Fruit fly (Drosophila melanogaster): ENCODE data around the gene CG14285.

The CG14285 gene

DNA sequence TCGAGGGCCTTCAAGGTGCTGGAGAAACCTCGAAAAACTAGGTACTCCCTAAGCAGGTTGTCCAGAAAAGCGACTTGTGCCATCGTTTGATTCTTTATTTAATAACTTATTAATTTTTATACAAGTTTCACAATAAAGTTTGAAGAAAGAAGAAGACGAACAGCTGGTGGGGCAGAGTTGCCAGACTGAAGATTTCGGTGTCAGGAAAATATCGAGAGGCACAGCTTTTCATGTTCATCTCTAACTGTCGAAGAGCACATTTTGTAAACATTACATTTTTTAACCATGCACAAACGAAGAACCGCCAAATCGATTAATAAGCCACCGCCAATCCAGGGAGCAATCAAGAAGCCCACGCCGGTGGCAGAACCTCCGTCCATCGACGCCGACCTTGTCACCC lies 1.0 kb upstream of the CG14285 start, which contains the start of the genes CG6005 and CG14286 (continued):
- TF ChIP-seq CoRest (tag; optimal IDR thresholded peaks at IDR 0.05) (peak; percentile 34), Stat92E (GFP tag; optimal IDR thresholded peaks at IDR 0.05) (no peak), esg (GFP tag; conservative IDR thresholded peaks at IDR 0.05) (no peak; the same call in 1 of the 2 replicates), CG6791 (GFP tag; IDR thresholded peaks at IDR 0.05; ENCODE audit: partially characterized antibody) (peak; percentile 74), CG12744 (GFP tag; optimal IDR thresholded peaks at IDR 0.05) (peak; percentile 16), CG31224 (GFP tag; IDR thresholded peaks at IDR 0.05) (peak; percentile 59; the same call in 1 of the 2 replicates), CG34376 (GFP tag; optimal IDR thresholded peaks at IDR 0.05) (peak; percentile 17), Lim3 (GFP tag; IDR thresholded peaks at IDR 0.05) (no peak), E2f1 (GFP tag; IDR thresholded peaks at IDR 0.05) (peak; percentile 53), run (tag; optimal IDR thresholded peaks at IDR 0.05) (no peak), CG32772 (GFP tag; IDR thresholded peaks at IDR 0.05) (peak; percentile 51), CG12942 (GFP tag; optimal IDR thresholded peaks at IDR 0.05) (peak; percentile 66), crp (GFP tag; optimal IDR thresholded peaks at IDR 0.05) (peak; percentile 74 to 97), CG15479 (GFP tag; optimal IDR thresholded peaks at IDR 0.05) (no peak), CG13123 (GFP tag; optimal IDR thresholded peaks at IDR 0.05) (peak; percentile 49), ase (GFP tag; IDR thresholded peaks at IDR 0.05) (peak; percentile 64; the same call in 1 of the 3 replicates), tx (GFP tag; optimal IDR thresholded peaks at IDR 0.05) (peak; percentile 30), H2.0 (GFP tag; IDR thresholded peaks at IDR 0.05) (peak; percentile 56), HmgD (GFP tag; optimal IDR thresholded peaks at IDR 0.05) (no peak), NC2α (GFP tag; optimal IDR thresholded peaks at IDR 0.05) (no peak), CG7928 (GFP tag; optimal IDR thresholded peaks at IDR 0.05) (no peak), row (GFP tag; IDR thresholded peaks at IDR 0.05) (peak; percentile 53; the same call in 2 of the 3 replicates), Eip74EF (GFP tag; optimal IDR thresholded peaks at IDR 0.05) (no peak), ham (GFP tag; IDR thresholded peaks at IDR 0.05) (no peak), psq (GFP tag; optimal IDR thresholded peaks at IDR 0.05) (peak; percentile 2), Bdp1 (GFP tag; optimal IDR thresholded peaks at IDR 0.05) (peak; percentile 37), cas (GFP tag; IDR thresholded peaks at IDR 0.05) (peak; percentile 49; the same call in 1 of the 2 replicates), CG43689 (GFP tag; IDR thresholded peaks at IDR 0.05) (0 out of 2 replicates have a peak, but pooled peaks have one; percentile 8), Drgx (GFP tag; IDR thresholded peaks at IDR 0.05) (peak; percentile 52), HLH3B (GFP tag; IDR thresholded peaks at IDR 0.05) (peak; percentile 37; the same call in 1 of the 2 replicates), HLH4C (GFP tag; IDR thresholded peaks at IDR 0.05; ENCODE audit: partially characterized antibody) (peak; percentile 75), Bteb2 (GFP tag; optimal IDR thresholded peaks at IDR 0.05) (peak; percentile 64), Optix (GFP tag; IDR thresholded peaks at IDR 0.05) (peak; percentile 63; the same call in 2 of the 3 replicates), CG10462 (GFP tag; optimal IDR thresholded peaks at IDR 0.05) (no peak), CG18011 (GFP tag; optimal IDR thresholded peaks at IDR 0.05) (peak; percentile 40), gsb-n (tag; optimal IDR thresholded peaks at IDR 0.05) (peak; percentile 80), CG14710 (tag; optimal IDR thresholded peaks at IDR 0.05) (peak; percentile 37), vfl (GFP tag; optimal IDR thresholded peaks at IDR 0.05) (peak; percentile 27), pros (GFP tag; optimal IDR thresholded peaks at IDR 0.05) (no peak), usp (GFP tag; optimal IDR thresholded peaks at IDR 0.05) (no peak), zen (tag; optimal IDR thresholded peaks at IDR 0.05) (no peak), Aef1 (GFP tag; IDR thresholded peaks at IDR 0.05) (peak; percentile 65), fd102C (GFP tag; optimal IDR thresholded peaks at IDR 0.05) (no peak), CG17328 (GFP tag; IDR thresholded peaks at IDR 0.05) (peak; percentile 60), CG7963 (GFP tag; IDR thresholded peaks at IDR 0.05; ENCODE audit: partially characterized antibody) (peak; percentile 64; the same call in 1 of the 3 replicates), Sox100B (GFP tag; optimal IDR thresholded peaks at IDR 0.05) (no peak), CG14667 (GFP tag; IDR thresholded peaks at IDR 0.05) (peak; percentile 53), CG4424 (GFP tag; optimal IDR thresholded peaks at IDR 0.05) (peak; percentile 58), yki (optimal IDR thresholded peaks at IDR 0.05) (no peak), sisA (GFP tag; IDR thresholded peaks at IDR 0.05) (peak; percentile 70), CG2889 (GFP tag; IDR thresholded peaks at IDR 0.05) (0 out of 3 replicates have a peak, but pooled peaks have one; percentile 25)

Measured in whole organism, embryonic.